Worm (Caenorhabditis elegans) whole organism, L4 larva: Measurements from ENCODE around the gene clec-79.
"Not testable (repeated sequence)": the region's sequence is repeated elsewhere in the genome, so short reads cannot be mapped to it uniquely, and the experiment has no call there.

Experiments used
- F26F4.8 ChIP-seq: fragments of 200-800 bp; sonication (Bioruptor generic); conservative IDR thresholded peaks from 2 replicates; pipeline ENCODE4 v1.3.6; 2022; ENCODE audit warnings: missing genetic modification characterization, missing compliant biosample characterization
- F49E8.2 ChIP-seq: sonication (generic microtip); optimal IDR thresholded peaks from 2 replicates; lab custom pipeline; 2016; ENCODE audit warnings: missing compliant biosample characterization, mild to moderate bottlenecking, missing genetic modification characterization, borderline replicate concordance
- ZK337.2 ChIP-seq: fragments of 200-800 bp; sonication (Bioruptor generic); IDR thresholded peaks from 2 replicates; pipeline ENCODE4 v1.3.6; 2022; ENCODE audit warnings: missing genetic modification reagents, missing genetic modification characterization, missing compliant biosample characterization
- aha-1 ChIP-seq: fragments of 150-350 bp; peaks from one replicate; lab custom pipeline; 2014; ENCODE audit warnings: missing biosample characterization, missing genetic modification characterization
- ama-1 ChIP-seq: fragments of 150-350 bp; optimal IDR thresholded peaks from 2 replicates; lab custom pipeline; 2014; ENCODE audit warnings: inconsistent platforms, mixed read lengths
- arid-1 ChIP-seq: fragments of 200-800 bp; sonication (Bioruptor generic); conservative IDR thresholded peaks from 2 replicates; pipeline ENCODE4 v1.3.6; 2022; ENCODE audit warnings: missing genetic modification reagents, missing genetic modification characterization, missing compliant biosample characterization
- attf-4 ChIP-seq: sonication (generic microtip); optimal IDR thresholded peaks from 3 replicates; lab custom pipeline; 2017; ENCODE audit warnings: missing biosample characterization, missing genetic modification characterization
- ceh-28 ChIP-seq: fragments of 150-350 bp; optimal IDR thresholded peaks from 2 replicates; lab custom pipeline; 2014; ENCODE audit warnings: missing biosample characterization, missing genetic modification reagents, missing genetic modification characterization
- ceh-62 ChIP-seq: sonication (generic microtip); optimal IDR thresholded peaks from 2 replicates; lab custom pipeline; 2017; ENCODE audit warnings: missing biosample characterization, missing genetic modification characterization
- ces-1 ChIP-seq: fragments of 150-350 bp; sonication (generic microtip); optimal IDR thresholded peaks from 4 replicates; lab custom pipeline; 2014; ENCODE audit warnings: missing biosample characterization, missing genetic modification reagents, missing genetic modification characterization
- daf-12 ChIP-seq: fragments of 150-350 bp; optimal IDR thresholded peaks from 2 replicates; lab custom pipeline; 2014; ENCODE audit warnings: missing biosample characterization, missing genetic modification reagents, missing genetic modification characterization
- dmd-6 ChIP-seq: fragments of 200-800 bp; sonication (Bioruptor generic); IDR thresholded peaks from 2 replicates; pipeline ENCODE4 v1.3.6; 2022; ENCODE audit warnings: missing genetic modification reagents, missing genetic modification characterization, missing compliant biosample characterization
- dmd-8 ChIP-seq: fragments of 200-800 bp; sonication (Bioruptor generic); IDR thresholded peaks from 2 replicates; pipeline ENCODE4 v1.3.6; 2022; ENCODE audit warnings: missing genetic modification characterization, missing compliant biosample characterization
- dpl-1 ChIP-seq: fragments of 150-350 bp; optimal IDR thresholded peaks from 2 replicates; lab custom pipeline; 2014; ENCODE audit warnings: missing biosample characterization, missing genetic modification reagents, missing genetic modification characterization
- duxl-1 ChIP-seq: sonication (generic microtip); optimal IDR thresholded peaks from 2 replicates; lab custom pipeline; 2016; ENCODE audit warnings: mild to moderate bottlenecking, missing genetic modification characterization, moderate library complexity, missing compliant biosample characterization; ENCODE audit not compliant: poor library complexity
- egl-27 ChIP-seq: sonication (generic microtip); optimal IDR thresholded peaks from 3 replicates; lab custom pipeline; 2017; ENCODE audit warnings: missing biosample characterization, missing genetic modification reagents, missing genetic modification characterization
- fkh-10 ChIP-seq: fragments of 150-350 bp; optimal IDR thresholded peaks from 2 replicates; lab custom pipeline; 2014; ENCODE audit warnings: missing biosample characterization, missing genetic modification reagents, missing genetic modification characterization
- hlh-11 ChIP-seq: fragments of 200-800 bp; sonication (Bioruptor generic); optimal IDR thresholded peaks from 2 replicates; lab custom pipeline; 2018; ENCODE audit warnings: mild to moderate bottlenecking, missing genetic modification characterization, missing compliant biosample characterization
- hlh-30 ChIP-seq: sonication (generic microtip); optimal IDR thresholded peaks from 2 replicates; lab custom pipeline; 2017; ENCODE audit warnings: antibody characterized with exemption, mild to moderate bottlenecking, missing genetic modification characterization, missing compliant biosample characterization; ENCODE audit not compliant: insufficient read depth
- jun-1 ChIP-seq: fragments of 150-350 bp; optimal IDR thresholded peaks from 2 replicates; lab custom pipeline; 2014; ENCODE audit warnings: missing biosample characterization, missing genetic modification reagents, missing genetic modification characterization
- lim-7 ChIP-seq: fragments of 200-800 bp; sonication (Bioruptor generic); IDR thresholded peaks from 2 replicates; pipeline ENCODE4 v1.3.6; 2022; ENCODE audit warnings: missing genetic modification characterization, missing compliant biosample characterization
- lin-13 ChIP-seq: fragments of 150-350 bp; optimal IDR thresholded peaks from 2 replicates; lab custom pipeline; 2014; ENCODE audit warnings: missing biosample characterization, missing genetic modification reagents, missing genetic modification characterization
- lsy-2 ChIP-seq, 2 experiments: fragments of 150-350 bp in 1 of 2; sonication (generic microtip) in 1 of 2; optimal IDR thresholded peaks; 2 replicates each; lab custom pipeline; 2014 to 2017; ENCODE audit warnings: missing biosample characterization in 2 of 2, missing genetic modification characterization in 2 of 2
- madf-5 ChIP-seq, 2 experiments: fragments of 200-800 bp; sonication (Bioruptor generic); IDR thresholded peaks; 2 replicates each; pipeline ENCODE4 v1.3.6; 2022; ENCODE audit warnings: missing compliant biosample characterization in 2 of 2, missing genetic modification characterization in 2 of 2
- madf-9 ChIP-seq: fragments of 200-800 bp; sonication (Bioruptor generic); conservative IDR thresholded peaks from 2 replicates; pipeline ENCODE4 v1.3.6; 2022; ENCODE audit warnings: missing genetic modification reagents, missing genetic modification characterization, missing compliant biosample characterization
- mxl-2 ChIP-seq: fragments of 200-800 bp; sonication (Bioruptor generic); conservative IDR thresholded peaks from 2 replicates; pipeline ENCODE4 v1.3.6; 2022; ENCODE audit warnings: missing genetic modification reagents, missing genetic modification characterization, missing compliant biosample characterization
- nhr-102 ChIP-seq: sonication (generic microtip); optimal IDR thresholded peaks from 2 replicates; lab custom pipeline; 2016; ENCODE audit warnings: mild to moderate bottlenecking, missing genetic modification characterization, moderate library complexity, missing compliant biosample characterization
- nhr-28 ChIP-seq: fragments of 150-350 bp; optimal IDR thresholded peaks from 2 replicates; lab custom pipeline; 2014; ENCODE audit warnings: missing biosample characterization, missing genetic modification characterization
- nhr-42 ChIP-seq: fragments of 200-800 bp; sonication (Bioruptor generic); IDR thresholded peaks from 2 replicates; pipeline ENCODE4 v1.3.6; 2022; ENCODE audit warnings: missing genetic modification characterization, missing compliant biosample characterization
- nhr-76 ChIP-seq: fragments of 150-350 bp; optimal IDR thresholded peaks from 2 replicates; lab custom pipeline; 2014; ENCODE audit warnings: missing biosample characterization, missing genetic modification characterization
- nhr-77 ChIP-seq: fragments of 150-350 bp; optimal IDR thresholded peaks from 2 replicates; lab custom pipeline; 2014; ENCODE audit warnings: missing biosample characterization, missing genetic modification characterization
- pha-4 ChIP-seq, 2 experiments: fragments of 150-350 bp in 1 of 2; fragments of 200-800 bp in 1 of 2; sonication (Bioruptor generic) in 1 of 2; IDR thresholded peaks in 1 of 2; optimal IDR thresholded peaks in 1 of 2; 2 replicates each; pipeline versions ENCODE4 v1.3.6 to Lab custom; 2014 to 2022; ENCODE audit warnings: missing genetic modification characterization in 2 of 2, missing genetic modification reagents in 2 of 2, missing biosample characterization in 1 of 2, missing compliant biosample characterization in 1 of 2
- pqm-1 ChIP-seq: sonication (generic microtip); optimal IDR thresholded peaks from 2 replicates; lab custom pipeline; 2017; ENCODE audit warnings: missing biosample characterization, missing genetic modification characterization
- rbr-2 ChIP-seq: sonication (generic microtip); optimal IDR thresholded peaks from 2 replicates; lab custom pipeline; 2016; ENCODE audit warnings: missing genotype, missing genetic modification characterization, missing compliant biosample characterization
- saeg-2 ChIP-seq: fragments of 200-800 bp; sonication (Bioruptor generic); IDR thresholded peaks from 2 replicates; pipeline ENCODE4 v1.3.6; 2022; ENCODE audit warnings: missing genetic modification reagents, missing genetic modification characterization, missing compliant biosample characterization
- set-16 ChIP-seq: fragments of 200-800 bp; sonication (Bioruptor generic); IDR thresholded peaks from 2 replicates; pipeline ENCODE4 v1.3.6; 2022; ENCODE audit warnings: missing genetic modification reagents, missing genetic modification characterization, missing compliant biosample characterization
- snpc-1.2 ChIP-seq: fragments of 200-800 bp; sonication (Bioruptor generic); IDR thresholded peaks from 2 replicates; pipeline ENCODE4 v1.3.6; 2022; ENCODE audit warnings: missing genetic modification reagents, missing genetic modification characterization, missing compliant biosample characterization
- tag-97 ChIP-seq: fragments of 200-800 bp; sonication (Bioruptor generic); IDR thresholded peaks from 2 replicates; pipeline ENCODE4 v1.3.6; 2022; ENCODE audit warnings: missing genetic modification characterization, missing compliant biosample characterization
- unc-62 ChIP-seq, 3 experiments: fragments of 150-350 bp in 1 of 3; sonication (generic microtip); optimal IDR thresholded peaks in 2 of 3; peaks in 1 of 3; 1 replicate in 1 of 3; 2 replicates in 2 of 3; lab custom pipeline; 2014 to 2017; ENCODE audit warnings: missing biosample characterization in 3 of 3, missing genetic modification characterization in 3 of 3, missing genetic modification reagents in 3 of 3, missing genotype in 1 of 3
- zag-1 ChIP-seq: fragments of 150-350 bp; optimal IDR thresholded peaks from 2 replicates; lab custom pipeline; 2014; ENCODE audit warnings: missing biosample characterization, missing genetic modification characterization
- zfp-2 ChIP-seq: sonication (generic microtip); optimal IDR thresholded peaks from 2 replicates; lab custom pipeline; 2016; ENCODE audit warnings: mild to moderate bottlenecking, missing genetic modification characterization, missing compliant biosample characterization
- zfp-3 ChIP-seq: fragments of 200-800 bp; sonication (Bioruptor generic); conservative IDR thresholded peaks from 2 replicates; pipeline ENCODE4 v1.3.6; 2022; ENCODE audit warnings: missing genetic modification reagents, missing genetic modification characterization, missing compliant biosample characterization

clec-79 gene

ce11 chrIV:3973049-3973448 is at the start of gene clec-79:
Gene clec-79, plus strand, starts transcription at chrIV:3973349.
- TF ChIP-seq mxl-2 (GFP tag; lab: Robert Waterston, UW), result no peak
- TF ChIP-seq, all 104 proteins: peak for 0

DNA sequence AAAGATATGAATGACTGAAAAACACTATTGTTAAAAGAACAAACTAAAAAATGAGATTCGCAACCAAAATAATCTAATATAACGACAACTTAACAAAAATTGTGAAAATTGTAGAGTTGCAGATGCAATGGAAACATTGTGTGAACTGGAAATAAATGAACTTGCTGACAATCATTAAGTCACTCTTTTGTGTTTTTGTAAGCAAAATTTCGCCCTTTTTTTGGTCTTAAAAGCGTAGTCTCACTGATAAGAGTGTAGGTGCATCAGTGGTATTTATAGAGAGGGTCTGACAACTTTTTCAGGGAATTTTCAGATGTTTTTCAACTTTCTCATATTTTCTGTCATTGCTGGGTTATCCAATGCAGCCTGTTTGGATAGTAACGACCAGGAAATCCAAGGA is 47.0 kb upstream of the clec-79 start, which contains the start of gene clec-68:
Gene clec-68 (plus strand): TSS at position 301 of the 400 bp plus-strand sequence.
- no peak for TF ChIP-seq mxl-2 (GFP tag; lab: Robert Waterston, UW)
- TF ChIP-seq duxl-1 (tag; lab: Kevin White, UChicago), result no peak
- no peak for TF ChIP-seq set-16 (GFP tag; lab: Robert Waterston, UW)
- no peak for TF ChIP-seq ZK337.2 (GFP tag; lab: Robert Waterston, UW)
- TF ChIP-seq nhr-76 (tag; lab: Kevin White, UChicago), result no peak
- TF ChIP-seq dmd-6, result no peak
- no peak for TF ChIP-seq F26F4.8
- TF ChIP-seq ces-1 (GFP tag; lab: Kevin White, UChicago), result no peak
- no peak for TF ChIP-seq ceh-62 (tag; lab: Kevin White, UChicago)
- no peak for TF ChIP-seq rbr-2 (tag; lab: Kevin White, UChicago)
- TF ChIP-seq arid-1 (GFP tag; lab: Robert Waterston, UW), result no peak
- no peak for TF ChIP-seq fkh-10 (GFP tag; lab: Kevin White, UChicago)
- no peak for TF ChIP-seq lsy-2 (tag; optimal IDR thresholded peaks at IDR 0.05; lab: Kevin White, UChicago)
- no peak for TF ChIP-seq pha-4 (GFP tag; IDR thresholded peaks at IDR 0.05; lab: Robert Waterston, UW)
- TF ChIP-seq pha-4 (tag; optimal IDR thresholded peaks at IDR 0.05; lab: Kevin White, UChicago), result no peak
- no peak for TF ChIP-seq saeg-2 (GFP tag; lab: Robert Waterston, UW)
- no peak for TF ChIP-seq lin-13 (GFP tag; lab: Kevin White, UChicago)
- no peak for TF ChIP-seq dmd-8 (GFP tag; lab: Robert Waterston, UW)
- TF ChIP-seq hlh-11, result no peak
- TF ChIP-seq, all 104 proteins: peak for 0

DNA sequence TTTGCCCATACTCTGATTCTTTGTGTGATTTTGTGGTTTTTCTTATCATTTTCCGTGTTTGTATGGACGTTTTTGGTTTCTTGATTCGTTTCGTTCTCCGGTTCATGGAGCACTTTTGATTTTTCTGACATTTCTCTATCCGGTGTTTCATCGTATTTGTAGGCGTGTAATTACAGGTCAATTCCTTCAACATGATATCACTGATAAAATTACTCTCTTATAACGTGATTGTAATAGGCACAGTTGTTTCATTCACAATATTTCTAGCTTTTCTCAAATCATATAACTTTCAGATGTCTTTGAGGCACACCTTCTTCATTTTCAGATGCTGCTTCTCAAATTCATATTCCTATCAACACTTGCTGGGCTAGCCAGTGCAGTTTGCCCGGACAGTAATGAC is 40.7 kb upstream of the clec-79 start, which contains the start of gene clec-70:
Gene clec-70 (plus strand): TSS at position 301 of the 400 bp plus-strand sequence.
- not testable (repeated sequence) for TF ChIP-seq ama-1; attf-4 (tag; lab: Kevin White, UChicago); nhr-76 (tag; lab: Kevin White, UChicago)
- TF ChIP-seq, all 104 proteins: peak for 0; not testable (repeated sequence) for 104

DNA sequence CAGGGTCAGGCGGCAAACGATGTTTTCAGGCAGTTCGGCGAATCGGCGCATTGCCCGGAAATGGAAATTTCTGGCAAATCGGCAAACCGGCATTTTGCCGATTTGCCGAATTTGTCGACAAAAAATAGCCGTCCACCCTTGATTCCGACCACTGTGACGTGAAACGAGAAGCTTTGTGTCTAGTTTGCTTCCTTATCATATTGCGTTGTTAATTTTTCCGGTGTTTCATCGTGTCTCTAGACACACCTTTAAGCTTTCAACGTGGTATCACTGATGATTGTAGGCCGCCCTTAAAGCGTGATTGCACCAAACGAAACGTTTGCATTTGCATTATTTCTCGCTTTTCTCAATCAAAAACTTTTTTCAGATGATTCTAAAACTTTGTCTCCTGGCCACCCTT is 36.1 kb upstream of the clec-79 start, which contains the start of gene clec-71:
Gene clec-71 (plus strand): TSS at position 362 of the 400 bp plus-strand sequence.
- TF ChIP-seq madf-5 (GFP tag; IDR thresholded peaks at IDR 0.05; lab: Robert Waterston, UW) (no peak), unc-62 (GFP tag; optimal IDR thresholded peaks at IDR 0.05 in 1 of 2; lab: Kevin White, UChicago) (peak in 1 of 2 experiments; percentile 55), unc-62 (tag; optimal IDR thresholded peaks at IDR 0.05; lab: Kevin White, UChicago) (no peak), aha-1 (tag; lab: Kevin White, UChicago) (peak; percentile 57)

ce11 chrIV:3941658-3942328 is 31.4 kb upstream of the clec-79 start, which contains the start of gene clec-174:
Gene clec-174, minus strand, starts transcription at chrIV:3941708.
- TF ChIP-seq nhr-28 (tag; lab: Kevin White, UChicago), result peak; percentile 87
- TF ChIP-seq madf-9 (GFP tag; lab: Robert Waterston, UW), result no peak
- TF ChIP-seq fkh-10 (GFP tag; lab: Kevin White, UChicago), result no peak
- TF ChIP-seq zag-1, result no peak
- TF ChIP-seq nhr-77 (tag; lab: Kevin White, UChicago), result peak; percentile 54
- no peak for TF ChIP-seq lim-7 (GFP tag; lab: Robert Waterston, UW)
- peak; percentile 6 for TF ChIP-seq pqm-1 (tag; lab: Kevin White, UChicago)
- no peak for TF ChIP-seq zfp-2 (tag; lab: Kevin White, UChicago)
- TF ChIP-seq tag-97 (GFP tag; lab: Robert Waterston, UW), result no peak
- no peak for TF ChIP-seq nhr-42 (GFP tag; lab: Robert Waterston, UW)
- no peak for TF ChIP-seq egl-27 (tag; lab: Kevin White, UChicago)
- no peak for TF ChIP-seq hlh-30 (tag; lab: Kevin White, UChicago)
- no peak for TF ChIP-seq daf-12 (tag; lab: Kevin White, UChicago)
- TF ChIP-seq dpl-1 (GFP tag; lab: Kevin White, UChicago), result no peak
- TF ChIP-seq snpc-1.2 (GFP tag; lab: Robert Waterston, UW), result no peak
- no peak for TF ChIP-seq ceh-28 (tag; lab: Kevin White, UChicago)
- no peak for TF ChIP-seq zfp-3 (GFP tag; lab: Robert Waterston, UW)
- TF ChIP-seq F49E8.2 (tag; lab: Kevin White, UChicago), result no peak
- no peak for TF ChIP-seq nhr-102 (tag; lab: Kevin White, UChicago)
- no peak for TF ChIP-seq jun-1 (tag; lab: Kevin White, UChicago)
